Fruit fly (Drosophila melanogaster): Measurements from ENCODE around the gene CG45049.
A peak's percentile ranks its signal among the peaks of the same experiment; 100 is the strongest.

CG45049 gene

dm6 chr3R:22747423-22748090 lies 20.8 kb downstream of the CG45049 start, which contains the start of gene CG17141:
Gene CG17141, minus strand, starts transcription at chr3R:22747599.
- TF ChIP-seq CG7045 (GFP tag; optimal IDR thresholded peaks at IDR 0.05): no peak
- TF ChIP-seq CG1620 (GFP tag; optimal IDR thresholded peaks at IDR 0.05): no peak
- peak; percentile 84 for TF ChIP-seq bab1 (GFP tag; optimal IDR thresholded peaks at IDR 0.05)

DNA sequence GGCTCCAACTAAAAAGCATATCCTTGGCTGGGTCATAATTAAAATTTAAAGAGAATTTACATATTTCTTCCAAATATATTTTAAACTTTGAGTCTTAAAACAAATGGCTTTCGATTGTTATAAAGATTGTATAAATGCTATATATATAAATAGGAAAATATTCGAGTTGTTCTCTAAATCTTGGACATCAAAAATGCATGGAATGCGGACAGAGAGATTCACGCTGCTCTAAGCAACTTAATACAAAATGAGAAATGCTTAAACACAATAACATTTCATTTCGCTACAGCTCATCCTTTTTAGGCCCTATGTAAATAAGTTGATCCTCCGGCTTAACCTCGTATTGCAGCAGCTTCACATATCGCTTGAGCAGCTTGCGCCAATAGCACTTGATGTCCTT lies 22.2 kb downstream of the CG45049 start, which contains the start of gene CG31139:
Gene CG31139 (minus strand): TSS at position 101 of the 400 bp plus-strand sequence.
- TF ChIP-seq pad (GFP tag; optimal IDR thresholded peaks at IDR 0.05) (no peak), CG33017 (tag; optimal IDR thresholded peaks at IDR 0.05) (no peak), cnc (optimal IDR thresholded peaks at IDR 0.05) (no peak), CG7101 (tag; optimal IDR thresholded peaks at IDR 0.05) (no peak), CG11617 (GFP tag; optimal IDR thresholded peaks at IDR 0.05) (no peak), toe (GFP tag; optimal IDR thresholded peaks at IDR 0.05) (no peak), CG12768 (GFP tag; optimal IDR thresholded peaks at IDR 0.05) (no peak), CG14711 (tag; optimal IDR thresholded peaks at IDR 0.05) (no peak)

- no peak for TF ChIP-seq CG14711 (tag; optimal IDR thresholded peaks at IDR 0.05)
Measured at dm6 chr3R:22750039-22750438, 23.3 kb downstream of the CG45049 start.

dm6 chr3R:22750534-22750947 lies 23.8 kb downstream of the CG45049 start, which contains the start of the genes rumi, CG7029 and Usp12-46:
Gene rumi, minus strand, starts transcription at chr3R:22750597.
Gene CG7029, plus strand, starts transcription at chr3R:22750901.
Gene Usp12-46, plus strand, starts transcription at chr3R:22750901.
- TF ChIP-seq cnc (optimal IDR thresholded peaks at IDR 0.05): no peak
- peak; percentile 98 for TF ChIP-seq CG14711 (tag; optimal IDR thresholded peaks at IDR 0.05)
- peak; percentile 83 for TF ChIP-seq CG33017 (tag; optimal IDR thresholded peaks at IDR 0.05)
- peak; percentile 69 for TF ChIP-seq Crg-1 (GFP tag; optimal IDR thresholded peaks at IDR 0.05)
- peak; percentile 92 for TF ChIP-seq Hr96 (GFP tag; optimal IDR thresholded peaks at IDR 0.05)
- peak; percentile 85 for TF ChIP-seq CG7101 (tag; optimal IDR thresholded peaks at IDR 0.05)
- TF ChIP-seq CG1620 (GFP tag; optimal IDR thresholded peaks at IDR 0.05): peak; percentile 89
- peak; percentile 44 for TF ChIP-seq cic (GFP tag; optimal IDR thresholded peaks at IDR 0.05)
- TF ChIP-seq Clk (GFP tag; optimal IDR thresholded peaks at IDR 0.05): peak; percentile 78
- TF ChIP-seq pad (GFP tag; optimal IDR thresholded peaks at IDR 0.05): peak; percentile 59
- no peak for TF ChIP-seq CG5204 (GFP tag; optimal IDR thresholded peaks at IDR 0.05)
- TF ChIP-seq CG11617 (GFP tag; optimal IDR thresholded peaks at IDR 0.05): peak; percentile 83
- TF ChIP-seq toe (GFP tag; optimal IDR thresholded peaks at IDR 0.05): no peak
- TF ChIP-seq CG12768 (GFP tag; optimal IDR thresholded peaks at IDR 0.05): peak; percentile 82
- TF ChIP-seq ovo (GFP tag; optimal IDR thresholded peaks at IDR 0.05): peak; percentile 79
- peak; percentile 76 for TF ChIP-seq Mnt (GFP tag; optimal IDR thresholded peaks at IDR 0.05)
- TF ChIP-seq CG7045 (GFP tag; optimal IDR thresholded peaks at IDR 0.05): peak; percentile 80
- peak; percentile 89 for TF ChIP-seq tj (GFP tag; optimal IDR thresholded peaks at IDR 0.05)
- peak; percentile 90 for TF ChIP-seq bab1 (GFP tag; optimal IDR thresholded peaks at IDR 0.05)
- no peak for TF ChIP-seq kay (GFP tag; ENCODE audit: borderline replicate concordance)

DNA sequence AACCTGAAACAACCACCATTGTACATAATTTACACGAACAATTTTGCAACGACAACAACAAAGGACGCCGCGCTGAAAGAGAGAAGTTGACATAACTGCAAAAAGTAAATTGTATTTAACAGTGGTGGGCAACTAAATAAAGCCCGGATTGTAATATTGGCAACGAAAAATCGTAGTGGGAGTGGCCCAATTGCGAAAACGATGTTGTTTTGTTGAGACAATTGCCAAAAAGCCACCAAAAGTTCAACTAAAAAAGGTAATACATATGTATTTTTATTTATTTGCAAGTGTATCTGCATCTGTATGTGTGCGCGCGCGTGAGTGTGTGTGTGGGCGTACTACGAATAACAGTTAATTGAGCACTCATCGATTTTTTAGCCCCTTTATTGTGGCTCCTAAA lies 24.3 kb downstream of the CG45049 start:
- TF ChIP-seq CG14711 (tag; optimal IDR thresholded peaks at IDR 0.05): no peak
- TF ChIP-seq kay (GFP tag; ENCODE audit: borderline replicate concordance): no peak
- no peak for TF ChIP-seq Mnt (GFP tag; optimal IDR thresholded peaks at IDR 0.05)
- TF ChIP-seq pad (GFP tag; optimal IDR thresholded peaks at IDR 0.05): no peak
- TF ChIP-seq toe (GFP tag; optimal IDR thresholded peaks at IDR 0.05): no peak
- TF ChIP-seq CG12768 (GFP tag; optimal IDR thresholded peaks at IDR 0.05): no peak
- TF ChIP-seq CG7101 (tag; optimal IDR thresholded peaks at IDR 0.05): no peak
- no peak for TF ChIP-seq CG1620 (GFP tag; optimal IDR thresholded peaks at IDR 0.05)
- no peak for TF ChIP-seq bab1 (GFP tag; optimal IDR thresholded peaks at IDR 0.05)
- no peak for TF ChIP-seq tj (GFP tag; optimal IDR thresholded peaks at IDR 0.05)
- no peak for TF ChIP-seq CG7045 (GFP tag; optimal IDR thresholded peaks at IDR 0.05)

DNA sequence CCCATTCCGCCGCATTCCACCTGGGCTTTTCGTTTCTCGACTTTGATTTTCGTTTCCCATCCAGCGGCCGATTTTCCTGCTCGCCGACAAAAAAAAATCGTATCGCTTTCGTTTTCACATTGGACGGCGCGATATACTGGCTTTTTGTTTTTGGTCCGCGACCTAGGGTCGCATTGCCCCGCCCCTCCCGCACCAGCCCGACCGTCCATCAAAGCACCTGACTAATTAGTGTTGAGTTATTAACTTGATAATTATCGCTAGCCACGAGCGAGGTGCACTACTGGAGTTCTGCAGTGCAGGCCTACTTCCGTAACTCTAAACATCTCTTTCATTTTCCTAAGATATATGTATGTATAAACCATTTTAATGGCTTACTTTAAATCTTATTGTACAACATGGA lies 24.9 kb downstream of the CG45049 start:
- no peak for TF ChIP-seq Mnt (GFP tag; optimal IDR thresholded peaks at IDR 0.05)
- TF ChIP-seq CG5204 (GFP tag; optimal IDR thresholded peaks at IDR 0.05): no peak
- no peak for TF ChIP-seq tj (GFP tag; optimal IDR thresholded peaks at IDR 0.05)
- TF ChIP-seq Hr96 (GFP tag; optimal IDR thresholded peaks at IDR 0.05): no peak
- no peak for TF ChIP-seq kay (GFP tag; ENCODE audit: borderline replicate concordance)
- TF ChIP-seq Crg-1 (GFP tag; optimal IDR thresholded peaks at IDR 0.05): no peak
- TF ChIP-seq CG7101 (tag; optimal IDR thresholded peaks at IDR 0.05): no peak

dm6 chr3R:22752929-22753328 lies 26.2 kb downstream of the CG45049 start:
- TF ChIP-seq tj (GFP tag; optimal IDR thresholded peaks at IDR 0.05) (no peak), CG12768 (GFP tag; optimal IDR thresholded peaks at IDR 0.05) (no peak), CG1620 (GFP tag; optimal IDR thresholded peaks at IDR 0.05) (no peak), CG7101 (tag; optimal IDR thresholded peaks at IDR 0.05) (no peak), Crg-1 (GFP tag; optimal IDR thresholded peaks at IDR 0.05) (no peak), Hr96 (GFP tag; optimal IDR thresholded peaks at IDR 0.05) (no peak), CG7045 (GFP tag; optimal IDR thresholded peaks at IDR 0.05) (no peak), toe (GFP tag; optimal IDR thresholded peaks at IDR 0.05) (no peak)
